Worm (Caenorhabditis elegans) whole organism, late embryonic: ENCODE results near the gene C42D8.1.
A peak's percentile ranks its signal among the peaks of the same experiment; 100 is the strongest.

Source experiments
- C08G9.2 ChIP-seq: sonication (generic microtip); optimal IDR thresholded peaks from 2 replicates; lab custom pipeline; 2016; ENCODE audit warnings: mild to moderate bottlenecking, missing genetic modification characterization, moderate library complexity, missing compliant biosample characterization
- F13H6.1 ChIP-seq: sonication (generic microtip); optimal IDR thresholded peaks from 2 replicates; lab custom pipeline; 2016; ENCODE audit warnings: missing genetic modification characterization, missing compliant biosample characterization
- T23F11.4 ChIP-seq: fragments of 200-800 bp; sonication (Bioruptor generic); optimal IDR thresholded peaks from 2 replicates; lab custom pipeline; 2018; ENCODE audit warnings: mild to moderate bottlenecking, missing genetic modification characterization, missing compliant biosample characterization
- Y22D7AL.16 ChIP-seq: sonication (generic microtip); optimal IDR thresholded peaks from 2 replicates; lab custom pipeline; 2016; ENCODE audit warnings: missing genetic modification characterization, missing compliant biosample characterization
- ahr-1 ChIP-seq: sonication (generic microtip); optimal IDR thresholded peaks from 2 replicates; lab custom pipeline; 2016; ENCODE audit warnings: missing genetic modification characterization, missing compliant biosample characterization
- ceh-14 ChIP-seq: sonication (generic microtip); optimal IDR thresholded peaks from 2 replicates; lab custom pipeline; 2016; ENCODE audit warnings: missing genotype, missing genetic modification characterization, missing compliant biosample characterization
- ceh-19 ChIP-seq: fragments of 200-800 bp; sonication (Bioruptor generic); optimal IDR thresholded peaks from 2 replicates; lab custom pipeline; 2018; ENCODE audit warnings: mild to moderate bottlenecking, missing genetic modification characterization, missing compliant biosample characterization
- ceh-2 ChIP-seq: sonication (generic microtip); optimal IDR thresholded peaks from 2 replicates; lab custom pipeline; 2016; ENCODE audit warnings: missing genotype, missing genetic modification characterization, missing compliant biosample characterization
- ceh-22 ChIP-seq: sonication (generic microtip); optimal IDR thresholded peaks from 2 replicates; lab custom pipeline; 2017; ENCODE audit warnings: missing biosample characterization, missing genetic modification characterization
- ceh-24 ChIP-seq: sonication (generic microtip); optimal IDR thresholded peaks from 2 replicates; lab custom pipeline; 2016; ENCODE audit warnings: mild to moderate bottlenecking, missing genetic modification characterization, missing compliant biosample characterization
- ceh-30 ChIP-seq: fragments of 150-350 bp; optimal IDR thresholded peaks from 2 replicates; lab custom pipeline; 2014; ENCODE audit warnings: missing biosample characterization, missing genetic modification characterization
- ceh-6 ChIP-seq: fragments of 200-800 bp; sonication (Bioruptor generic); optimal IDR thresholded peaks from 2 replicates; lab custom pipeline; 2018; ENCODE audit warnings: mild to moderate bottlenecking, missing genetic modification characterization, missing compliant biosample characterization
- ceh-9 ChIP-seq: sonication (generic microtip); optimal IDR thresholded peaks from 2 replicates; lab custom pipeline; 2016; ENCODE audit warnings: mild to moderate bottlenecking, missing genetic modification characterization, inconsistent platforms, missing compliant biosample characterization
- dmd-4 ChIP-seq: sonication (generic microtip); optimal IDR thresholded peaks from 2 replicates; lab custom pipeline; 2016; ENCODE audit warnings: borderline replicate concordance, missing genetic modification characterization, missing compliant biosample characterization
- elt-2 ChIP-seq: sonication (generic microtip); optimal IDR thresholded peaks from 2 replicates; lab custom pipeline; 2016; ENCODE audit warnings: missing genetic modification reagents, missing genetic modification characterization, missing compliant biosample characterization
- elt-4 ChIP-seq: sonication (generic microtip); optimal IDR thresholded peaks from 2 replicates; lab custom pipeline; 2016; ENCODE audit warnings: missing genetic modification characterization, missing compliant biosample characterization
- fax-1 ChIP-seq: sonication (generic microtip); optimal IDR thresholded peaks from 2 replicates; lab custom pipeline; 2016; ENCODE audit warnings: missing genotype, missing genetic modification characterization, missing compliant biosample characterization
- fkh-10 ChIP-seq: fragments of 150-350 bp; optimal IDR thresholded peaks from 2 replicates; lab custom pipeline; 2014; ENCODE audit warnings: missing biosample characterization, missing genetic modification reagents, missing genetic modification characterization
- fkh-6 ChIP-seq: sonication (generic microtip); optimal IDR thresholded peaks from 2 replicates; lab custom pipeline; 2016; ENCODE audit warnings: missing genetic modification characterization, missing compliant biosample characterization
- gmeb-2 ChIP-seq: sonication (generic microtip); optimal IDR thresholded peaks from 2 replicates; lab custom pipeline; 2016; ENCODE audit warnings: missing genetic modification characterization, inconsistent platforms, missing compliant biosample characterization
- hlh-15 ChIP-seq: sonication (generic microtip); optimal IDR thresholded peaks from 2 replicates; lab custom pipeline; 2016; ENCODE audit warnings: missing genetic modification characterization, missing compliant biosample characterization
- hlh-6 ChIP-seq: sonication (generic microtip); optimal IDR thresholded peaks from 2 replicates; lab custom pipeline; 2016; ENCODE audit warnings: missing genotype, missing genetic modification characterization, missing compliant biosample characterization
- hlh-8 ChIP-seq: sonication (generic microtip); optimal IDR thresholded peaks from 2 replicates; lab custom pipeline; 2016; ENCODE audit warnings: missing genotype, missing genetic modification characterization, missing compliant biosample characterization
- lin-11 ChIP-seq: fragments of 200-800 bp; sonication (Bioruptor generic); optimal IDR thresholded peaks from 2 replicates; lab custom pipeline; 2018; ENCODE audit warnings: mild to moderate bottlenecking, missing genetic modification characterization, missing compliant biosample characterization
- madf-2 ChIP-seq: sonication (generic microtip); optimal IDR thresholded peaks from 2 replicates; lab custom pipeline; 2017; ENCODE audit warnings: missing genetic modification characterization, missing compliant biosample characterization
- mec-3 ChIP-seq: sonication (generic microtip); optimal IDR thresholded peaks from 2 replicates; lab custom pipeline; 2016; ENCODE audit warnings: borderline replicate concordance, missing genetic modification characterization, missing compliant biosample characterization
- nfya-1 ChIP-seq: sonication (generic microtip); optimal IDR thresholded peaks from 2 replicates; lab custom pipeline; 2017; ENCODE audit warnings: missing genetic modification characterization, mild to moderate bottlenecking, missing compliant biosample characterization, antibody characterized with exemption, moderate library complexity
- nhr-11 ChIP-seq: fragments of 150-350 bp; optimal IDR thresholded peaks from 2 replicates; lab custom pipeline; 2014; ENCODE audit warnings: missing biosample characterization, missing genetic modification characterization
- nhr-232 ChIP-seq: sonication (generic microtip); optimal IDR thresholded peaks from 2 replicates; lab custom pipeline; 2016; ENCODE audit warnings: missing genetic modification characterization, missing compliant biosample characterization
- npax-4 ChIP-seq: sonication (generic microtip); optimal IDR thresholded peaks from 2 replicates; lab custom pipeline; 2016; ENCODE audit warnings: missing genetic modification characterization, missing compliant biosample characterization
- pag-3 ChIP-seq: sonication (generic microtip); optimal IDR thresholded peaks from 2 replicates; lab custom pipeline; 2016; ENCODE audit warnings: missing compliant biosample characterization, missing genetic modification characterization, borderline replicate concordance
- pat-9 ChIP-seq: fragments of 200-800 bp; sonication (Bioruptor generic); optimal IDR thresholded peaks from 2 replicates; lab custom pipeline; 2018; ENCODE audit warnings: mild to moderate bottlenecking, missing genetic modification characterization, moderate library complexity, missing compliant biosample characterization
- pha-2 ChIP-seq: sonication (generic microtip); optimal IDR thresholded peaks from 2 replicates; lab custom pipeline; 2017; ENCODE audit warnings: mild to moderate bottlenecking, missing genetic modification characterization, missing compliant biosample characterization
- pha-4 ChIP-seq: fragments of 150-350 bp; optimal IDR thresholded peaks from 2 replicates; lab custom pipeline; 2018; ENCODE audit warnings: missing biosample characterization, missing genetic modification reagents, missing genetic modification characterization
- pqm-1 ChIP-seq: sonication (generic microtip); optimal IDR thresholded peaks from 2 replicates; lab custom pipeline; 2016; ENCODE audit warnings: missing genetic modification characterization, missing compliant biosample characterization
- pros-1 ChIP-seq: fragments of 150-350 bp; optimal IDR thresholded peaks from 2 replicates; lab custom pipeline; 2014; ENCODE audit warnings: missing biosample characterization, missing genetic modification reagents, missing genetic modification characterization
- ref-2 ChIP-seq: sonication (generic microtip); optimal IDR thresholded peaks from 2 replicates; lab custom pipeline; 2016; ENCODE audit warnings: missing genetic modification characterization, missing compliant biosample characterization
- rnt-1 ChIP-seq: sonication (generic microtip); optimal IDR thresholded peaks from 2 replicates; lab custom pipeline; 2016; ENCODE audit warnings: missing genetic modification characterization, missing compliant biosample characterization
- sdc-2 ChIP-seq: sonication (generic microtip); optimal IDR thresholded peaks from 2 replicates; lab custom pipeline; 2016; ENCODE audit warnings: missing genotype, missing genetic modification characterization, missing compliant biosample characterization
- sox-4 ChIP-seq: sonication (generic microtip); optimal IDR thresholded peaks from 2 replicates; lab custom pipeline; 2017; ENCODE audit warnings: mild to moderate bottlenecking, missing genetic modification characterization, inconsistent platforms, missing compliant biosample characterization
- ttx-3 ChIP-seq: sonication (generic microtip); optimal IDR thresholded peaks from 2 replicates; lab custom pipeline; 2016; ENCODE audit warnings: missing genetic modification reagents, missing genetic modification characterization, missing compliant biosample characterization
- zip-5 ChIP-seq: sonication (generic microtip); optimal IDR thresholded peaks from 2 replicates; lab custom pipeline; 2016; ENCODE audit warnings: missing genetic modification characterization, missing compliant biosample characterization
- ztf-16 ChIP-seq: sonication (generic microtip); optimal IDR thresholded peaks from 2 replicates; lab custom pipeline; 2017; ENCODE audit warnings: missing genetic modification characterization, missing compliant biosample characterization

C42D8.1 gene

ce11 chrX:5063750-5064652, 45.3 kb upstream of the C42D8.1 start, which contains the start of gene C24H10.2 (continued):
- no peak for TF ChIP-seq ceh-24 (tag; lab: Kevin White, UChicago)
- no peak for TF ChIP-seq pat-9 (tag; lab: Kevin White, UChicago)
- TF ChIP-seq hlh-6 (tag; lab: Kevin White, UChicago) = no peak
- TF ChIP-seq ceh-6 (GFP tag; lab: Kevin White, UChicago) = no peak
- TF ChIP-seq ceh-30 (tag; lab: Kevin White, UChicago) = no peak
- peak; percentile 31 for TF ChIP-seq ceh-14
- no peak for TF ChIP-seq zip-5
- no peak for TF ChIP-seq T23F11.4 (GFP tag; lab: Kevin White, UChicago)
- no peak for TF ChIP-seq hlh-8 (tag; lab: Kevin White, UChicago)
- TF ChIP-seq elt-4 (tag; lab: Kevin White, UChicago) = no peak
- TF ChIP-seq Y22D7AL.16 (tag; lab: Kevin White, UChicago) = no peak
- no peak for TF ChIP-seq pros-1 (tag; lab: Kevin White, UChicago)
- TF ChIP-seq pha-2 (tag; lab: Kevin White, UChicago) = peak; percentile 9
- TF ChIP-seq elt-2 (tag; lab: Kevin White, UChicago) = peak; percentile 81
- no peak for TF ChIP-seq ahr-1 (tag; lab: Kevin White, UChicago)
- TF ChIP-seq npax-4 (tag; lab: Kevin White, UChicago) = no peak
- no peak for TF ChIP-seq madf-2 (tag; lab: Kevin White, UChicago)
- no peak for TF ChIP-seq F13H6.1
- peak; percentile 7 for TF ChIP-seq fkh-6 (tag; lab: Kevin White, UChicago)
- no peak for TF ChIP-seq ztf-16 (tag; lab: Kevin White, UChicago)
- TF ChIP-seq pqm-1 = no peak
- no peak for TF ChIP-seq rnt-1 (tag; lab: Kevin White, UChicago)
- TF ChIP-seq gmeb-2 (tag; lab: Kevin White, UChicago) = no peak
- TF ChIP-seq ceh-19 (GFP tag; lab: Kevin White, UChicago) = no peak
- no peak for TF ChIP-seq sox-4 (tag; lab: Kevin White, UChicago)
- TF ChIP-seq ceh-2 (tag; lab: Kevin White, UChicago) = peak; percentile 10
- TF ChIP-seq sdc-2 (tag; lab: Kevin White, UChicago) = peak; percentile 8
- peak; percentile 25 for TF ChIP-seq C08G9.2 (tag; lab: Kevin White, UChicago)
- peak; percentile 37 for TF ChIP-seq dmd-4 (tag; lab: Kevin White, UChicago)
- no peak for TF ChIP-seq ceh-9 (tag; lab: Kevin White, UChicago)
- no peak for TF ChIP-seq hlh-15
- no peak for TF ChIP-seq lin-11 (tag; lab: Kevin White, UChicago)
- TF ChIP-seq nhr-11 (tag; lab: Kevin White, UChicago) = no peak
- TF ChIP-seq pha-4 (tag; lab: Kevin White, UChicago) = no peak
- no peak for TF ChIP-seq pag-3 (tag; lab: Kevin White, UChicago)
- no peak for TF ChIP-seq ceh-22
- no peak for TF ChIP-seq ttx-3
- peak; percentile 71 for TF ChIP-seq nfya-1 (tag; lab: Kevin White, UChicago)
- TF ChIP-seq fax-1 = no peak
- TF ChIP-seq fkh-10 (GFP tag; lab: Kevin White, UChicago) = no peak
- no peak for TF ChIP-seq nhr-232 (tag; lab: Kevin White, UChicago)
- TF ChIP-seq ref-2 (tag; lab: Kevin White, UChicago) = peak; percentile 20
- TF ChIP-seq mec-3 (tag; lab: Kevin White, UChicago) = no peak
